Fruit fly (Drosophila melanogaster) whole organism, embryonic: Measurements from ENCODE around the gene smo.

Experiments used
- Antp ChIP-seq: fragments of 200-800 bp; sonication (Bioruptor generic); optimal IDR thresholded peaks from 3 replicates; lab custom pipeline; 2016; ENCODE audit warnings: missing biosample characterization, missing genetic modification characterization
- BEAF-32 ChIP-seq: fragments of 200-800 bp; sonication (Bioruptor generic); optimal IDR thresholded peaks from 3 replicates; lab custom pipeline; 2017; ENCODE audit warnings: missing biosample characterization, missing genetic modification characterization, mild to moderate bottlenecking, moderate library complexity, missing genetic modification reagents
- Bgb ChIP-seq: fragments of 200-800 bp; sonication (Bioruptor generic); IDR thresholded peaks from 2 replicates; pipeline ENCODE4 v1.3.6; 2022; ENCODE audit warnings: missing biosample characterization, missing genetic modification characterization; ENCODE audit not compliant: partially characterized antibody
- Blimp-1 ChIP-seq: fragments of 200-800 bp; sonication (Bioruptor generic); optimal IDR thresholded peaks from 3 replicates; lab custom pipeline; 2018; ENCODE audit warnings: missing biosample characterization, missing genetic modification characterization, mild to moderate bottlenecking, moderate library complexity, missing genetic modification reagents
- CG12104 ChIP-seq: fragments of 200-800 bp; sonication (Bioruptor generic); optimal IDR thresholded peaks from 3 replicates; lab custom pipeline; 2016; ENCODE audit warnings: missing biosample characterization, missing genetic modification characterization
- CG12219 ChIP-seq: fragments of 200-800 bp; sonication (Bioruptor generic); optimal IDR thresholded peaks from 3 replicates; lab custom pipeline; 2018; ENCODE audit warnings: missing biosample characterization, mild to moderate bottlenecking, missing genetic modification characterization
- CG13123 ChIP-seq: fragments of 200-800 bp; sonication (Bioruptor generic); optimal IDR thresholded peaks from 2 replicates; lab custom pipeline; 2016; ENCODE audit warnings: missing biosample characterization, missing genetic modification characterization
- CG14014 ChIP-seq: fragments of 200-800 bp; sonication (Bioruptor generic); IDR thresholded peaks from 2 replicates; pipeline ENCODE4 v1.3.6; 2022; ENCODE audit warnings: missing biosample characterization, missing genetic modification characterization
- CG14860 ChIP-seq: fragments of 200-800 bp; sonication (Bioruptor generic); IDR thresholded peaks from 3 replicates; pipeline ENCODE4 v1.3.6; 2022; ENCODE audit warnings: missing biosample characterization, missing genetic modification characterization; ENCODE audit not compliant: partially characterized antibody
- CG15601 ChIP-seq: fragments of 200-800 bp; sonication (Bioruptor generic); optimal IDR thresholded peaks from 3 replicates; lab custom pipeline; 2019; ENCODE audit warnings: missing biosample characterization, mild to moderate bottlenecking, missing genetic modification characterization, moderate library complexity
- CG15696 ChIP-seq: fragments of 200-800 bp; sonication (Bioruptor generic); optimal IDR thresholded peaks from 2 replicates; lab custom pipeline; 2019; ENCODE audit warnings: missing biosample characterization, mild to moderate bottlenecking, missing genetic modification characterization, moderate library complexity
- CG17912 ChIP-seq: fragments of 200-800 bp; sonication (Bioruptor generic); optimal IDR thresholded peaks from 2 replicates; lab custom pipeline; 2018; ENCODE audit warnings: missing biosample characterization, mild to moderate bottlenecking, missing genetic modification characterization
- CG2116 ChIP-seq: fragments of 200-800 bp; sonication (Bioruptor generic); optimal IDR thresholded peaks from 3 replicates; lab custom pipeline; 2018; ENCODE audit warnings: missing biosample characterization, mild to moderate bottlenecking, missing genetic modification characterization
- CG30020 ChIP-seq: fragments of 200-800 bp; optimal IDR thresholded peaks from 2 replicates; lab custom pipeline; 2019; ENCODE audit warnings: missing biosample characterization, mild to moderate bottlenecking, missing genetic modification characterization, moderate library complexity
- CG34376 ChIP-seq: fragments of 200-800 bp; sonication (Bioruptor generic); optimal IDR thresholded peaks from 2 replicates; lab custom pipeline; 2018; ENCODE audit warnings: missing biosample characterization, mild to moderate bottlenecking, missing genetic modification characterization
- CG4404 ChIP-seq: fragments of 200-800 bp; sonication (Bioruptor generic); IDR thresholded peaks from 2 replicates; pipeline ENCODE4 v1.3.6; 2022; ENCODE audit warnings: missing biosample characterization, missing genetic modification characterization
- CG4424 ChIP-seq: fragments of 200-800 bp; sonication (Bioruptor generic); optimal IDR thresholded peaks from 3 replicates; lab custom pipeline; 2016; ENCODE audit warnings: missing biosample characterization, missing genetic modification characterization
- CG6654 ChIP-seq: fragments of 200-800 bp; sonication (Bioruptor generic); optimal IDR thresholded peaks from 2 replicates; lab custom pipeline; 2017; ENCODE audit warnings: missing biosample characterization, mild to moderate bottlenecking, missing genetic modification characterization
- CG7556 ChIP-seq: fragments of 200-800 bp; sonication (Bioruptor generic); optimal IDR thresholded peaks from 2 replicates; lab custom pipeline; 2017; ENCODE audit warnings: missing biosample characterization, mild to moderate bottlenecking, missing genetic modification characterization
- CG7963 ChIP-seq: fragments of 200-800 bp; sonication (Bioruptor generic); IDR thresholded peaks from 3 replicates; pipeline ENCODE4 v1.3.6; 2022; ENCODE audit warnings: missing biosample characterization, missing genetic modification characterization; ENCODE audit not compliant: partially characterized antibody
- CG7987 ChIP-seq: fragments of 200-800 bp; sonication (Bioruptor generic); optimal IDR thresholded peaks from 2 replicates; lab custom pipeline; 2018; ENCODE audit warnings: missing biosample characterization, mild to moderate bottlenecking, missing genetic modification characterization, moderate library complexity
- CG8281 ChIP-seq: fragments of 200-800 bp; sonication (Bioruptor generic); optimal IDR thresholded peaks from 2 replicates; lab custom pipeline; 2018; ENCODE audit warnings: missing biosample characterization, mild to moderate bottlenecking, missing genetic modification characterization, moderate library complexity
- CG9876 ChIP-seq: fragments of 200-800 bp; sonication (Bioruptor generic); optimal IDR thresholded peaks from 2 replicates; lab custom pipeline; 2016; ENCODE audit warnings: missing biosample characterization, missing genetic modification characterization
- CHES-1-like ChIP-seq: fragments of 200-800 bp; sonication (Bioruptor generic); optimal IDR thresholded peaks from 2 replicates; lab custom pipeline; 2016; ENCODE audit warnings: missing biosample characterization, missing genetic modification characterization
- Dfd ChIP-seq, 2 experiments: fragments of >200 bp; optimal IDR thresholded peaks; 2 replicates each; lab custom pipeline; 2017; ENCODE audit warnings: missing biosample characterization in 2 of 2, missing genetic modification characterization in 2 of 2
- Dip3 ChIP-seq: fragments of 200-800 bp; sonication (Bioruptor generic); optimal IDR thresholded peaks from 3 replicates; lab custom pipeline; 2016; ENCODE audit warnings: missing biosample characterization, missing genetic modification characterization
- Dp ChIP-seq: fragments of 200-800 bp; sonication (Bioruptor generic); optimal IDR thresholded peaks from 2 replicates; lab custom pipeline; 2018; ENCODE audit warnings: missing biosample characterization, mild to moderate bottlenecking, missing genetic modification characterization, moderate library complexity
- Ets65A ChIP-seq: fragments of 200-800 bp; sonication (Bioruptor generic); peaks from one replicate; lab custom pipeline; 2016; ENCODE audit warnings: missing biosample characterization, missing genetic modification characterization
- HLHmδ ChIP-seq: fragments of 200-800 bp; sonication (Bioruptor generic); optimal IDR thresholded peaks from 2 replicates; lab custom pipeline; 2018; ENCODE audit warnings: missing biosample characterization, mild to moderate bottlenecking, missing genetic modification characterization, moderate library complexity
- Lhr ChIP-seq: fragments of 200-800 bp; sonication (Bioruptor generic); optimal IDR thresholded peaks from 3 replicates; lab custom pipeline; 2017; ENCODE audit warnings: mild to moderate bottlenecking, missing biosample characterization, missing genetic modification reagents, missing genetic modification characterization
- NFAT ChIP-seq: fragments of 200-800 bp; sonication (Bioruptor generic); IDR thresholded peaks from 2 replicates; pipeline ENCODE4 v1.3.6; 2022; ENCODE audit warnings: missing biosample characterization, missing genetic modification characterization
- Nf-YA ChIP-seq: fragments of 200-800 bp; sonication (Bioruptor generic); IDR thresholded peaks from 2 replicates; pipeline ENCODE4 v1.3.6; 2022; ENCODE audit warnings: missing biosample characterization, missing genetic modification characterization
- Nf-YB ChIP-seq: fragments of 200-800 bp; sonication (Bioruptor generic); optimal IDR thresholded peaks from 3 replicates; lab custom pipeline; 2019; ENCODE audit warnings: missing biosample characterization, mild to moderate bottlenecking, missing genetic modification characterization, moderate library complexity
- Ravus ChIP-seq: fragments of 200-800 bp; sonication (Bioruptor generic); IDR thresholded peaks from 2 replicates; pipeline ENCODE4 v1.3.6; 2022; ENCODE audit warnings: missing biosample characterization, missing genetic modification characterization
- Sox102F ChIP-seq: fragments of 200-800 bp; sonication (Bioruptor generic); optimal IDR thresholded peaks from 2 replicates; lab custom pipeline; 2018; ENCODE audit warnings: missing biosample characterization, mild to moderate bottlenecking, missing genetic modification characterization, moderate library complexity
- ab ChIP-seq: fragments of 200-800 bp; sonication (Bioruptor generic); optimal IDR thresholded peaks from 2 replicates; lab custom pipeline; 2016; ENCODE audit warnings: missing biosample characterization, missing genetic modification characterization
- ara ChIP-seq: fragments of 200-800 bp; sonication (Bioruptor generic); IDR thresholded peaks from 2 replicates; pipeline ENCODE4 v1.3.6; 2022; ENCODE audit warnings: missing biosample characterization, missing genetic modification characterization
- br ChIP-seq: fragments of >200 bp; optimal IDR thresholded peaks from 2 replicates; lab custom pipeline; 2017
- cg ChIP-seq: fragments of 200-800 bp; sonication (Bioruptor generic); optimal IDR thresholded peaks from 3 replicates; lab custom pipeline; 2019; ENCODE audit warnings: missing biosample characterization, mild to moderate bottlenecking, missing genetic modification characterization, moderate library complexity
- dysf ChIP-seq: fragments of 200-800 bp; sonication (Bioruptor generic); IDR thresholded peaks from 3 replicates; pipeline ENCODE4 v1.3.6; 2022; ENCODE audit warnings: missing biosample characterization, missing genetic modification characterization
- grn ChIP-seq: fragments of 200-800 bp; sonication (Bioruptor generic); optimal IDR thresholded peaks from 3 replicates; lab custom pipeline; 2017; ENCODE audit warnings: missing biosample characterization, missing genetic modification characterization
- gt ChIP-seq: fragments of 200-800 bp; sonication (Bioruptor generic); IDR thresholded peaks from 2 replicates; pipeline ENCODE4 v1.3.6; 2022; ENCODE audit warnings: missing biosample characterization, missing genetic modification characterization
- lbe ChIP-seq: fragments of 200-800 bp; sonication (Bioruptor generic); optimal IDR thresholded peaks from 2 replicates; lab custom pipeline; 2016; ENCODE audit warnings: missing biosample characterization, mild to moderate bottlenecking, missing genetic modification characterization
- row ChIP-seq: fragments of 200-800 bp; sonication (Bioruptor generic); IDR thresholded peaks from 3 replicates; pipeline ENCODE4 v1.3.6; 2022; ENCODE audit warnings: missing biosample characterization, missing genetic modification characterization
- sd ChIP-seq: fragments of 200-800 bp; sonication (Bioruptor generic); optimal IDR thresholded peaks from 3 replicates; lab custom pipeline; 2018; ENCODE audit warnings: missing biosample characterization, mild to moderate bottlenecking, missing genetic modification characterization, moderate library complexity
- sna ChIP-seq: fragments of 200-800 bp; sonication (Bioruptor generic); IDR thresholded peaks from 2 replicates; pipeline ENCODE4 v1.3.6; 2022; ENCODE audit warnings: missing biosample characterization, missing genetic modification characterization; ENCODE audit not compliant: partially characterized antibody
- tll ChIP-seq, 2 experiments: fragments of 200-800 bp in 1 of 2; fragments of >200 bp in 1 of 2; sonication (Bioruptor generic) in 1 of 2; optimal IDR thresholded peaks; 2 replicates each; lab custom pipeline; 2017 to 2019; ENCODE audit warnings: missing biosample characterization in 2 of 2, missing genetic modification characterization in 2 of 2, mild to moderate bottlenecking in 1 of 2, moderate library complexity in 1 of 2
- tup ChIP-seq: fragments of 200-800 bp; sonication (Bioruptor generic); optimal IDR thresholded peaks from 2 replicates; lab custom pipeline; 2016; ENCODE audit warnings: missing biosample characterization, mild to moderate bottlenecking, missing genetic modification characterization, moderate library complexity
- wek ChIP-seq: fragments of 200-800 bp; sonication (Bioruptor generic); optimal IDR thresholded peaks from 3 replicates; lab custom pipeline; 2018; ENCODE audit warnings: missing biosample characterization, mild to moderate bottlenecking, missing genetic modification characterization, moderate library complexity
- zen ChIP-seq: fragments of 200-800 bp; sonication (Bioruptor generic); optimal IDR thresholded peaks from 3 replicates; lab custom pipeline; 2018; ENCODE audit warnings: missing biosample characterization, mild to moderate bottlenecking, missing genetic modification characterization, moderate library complexity
- zf30C ChIP-seq: fragments of 200-800 bp; sonication (Bioruptor generic); optimal IDR thresholded peaks from 3 replicates; lab custom pipeline; 2018; ENCODE audit warnings: missing biosample characterization, mild to moderate bottlenecking, missing genetic modification characterization

smo gene

dm6 chr2L:283071-283482, 5.7 kb downstream of the smo start, which contains the start of gene CG11601 (continued):
- no peak for TF ChIP-seq CG13123 (GFP tag; lab: Kevin White, UChicago)
- TF ChIP-seq zf30C (GFP tag; lab: Kevin White, UChicago): no peak
- peak; percentile 16 for TF ChIP-seq CG15601
- no peak for TF ChIP-seq grn (GFP tag; lab: Kevin White, UChicago)
- no peak for TF ChIP-seq CG4404 (GFP tag; lab: Robert Waterston, UW)
- peak; percentile 83 for TF ChIP-seq row (GFP tag; lab: Robert Waterston, UW)
- TF ChIP-seq sd (tag; lab: Kevin White, UChicago): no peak
- no peak for TF ChIP-seq tll (GFP tag; optimal IDR thresholded peaks at IDR 0.05; lab: Kevin White, UChicago)
- TF ChIP-seq Nf-YB (GFP tag; lab: Kevin White, UChicago): no peak
- TF ChIP-seq CG15696: no peak
- no peak for TF ChIP-seq CG7963
- TF ChIP-seq CG8281 (tag; lab: Kevin White, UChicago): no peak
- TF ChIP-seq CG2116 (GFP tag; lab: Kevin White, UChicago): peak; percentile 52
- peak; percentile 15 for TF ChIP-seq CG30020 (tag; lab: Kevin White, UChicago)
- no peak for TF ChIP-seq Lhr (GFP tag; lab: Kevin White, UChicago)
- TF ChIP-seq CG6654 (GFP tag; lab: Kevin White, UChicago): no peak
- TF ChIP-seq dysf (GFP tag; lab: Robert Waterston, UW): peak; percentile 60
- TF ChIP-seq Dp (GFP tag; lab: Kevin White, UChicago): peak; percentile 61
- no peak for TF ChIP-seq zen (tag; lab: Kevin White, UChicago)
- no peak for TF ChIP-seq CG7987 (GFP tag; lab: Kevin White, UChicago)
- TF ChIP-seq lbe: no peak
- no peak for TF ChIP-seq tup (GFP tag; lab: Kevin White, UChicago)
- no peak for TF ChIP-seq CG14860 (GFP tag; lab: Robert Waterston, UW)
- TF ChIP-seq CG7556: no peak
- TF ChIP-seq BEAF-32: peak; percentile 40
- TF ChIP-seq Nf-YA (GFP tag; lab: Robert Waterston, UW): no peak
- no peak for TF ChIP-seq ab (GFP tag; lab: Kevin White, UChicago)
- TF ChIP-seq CG34376 (GFP tag; lab: Kevin White, UChicago): no peak
- TF ChIP-seq gt: no peak
- TF ChIP-seq Dip3: peak; percentile 6
- no peak for TF ChIP-seq Sox102F (GFP tag; lab: Kevin White, UChicago)
- no peak for TF ChIP-seq Dfd (GFP tag; optimal IDR thresholded peaks at IDR 0.05; lab: Kevin White, UChicago)
- TF ChIP-seq HLHmδ (GFP tag; lab: Kevin White, UChicago): no peak
- TF ChIP-seq CG14014 (GFP tag; lab: Robert Waterston, UW): no peak
- TF ChIP-seq Blimp-1 (GFP tag; lab: Kevin White, UChicago): no peak
- no peak for TF ChIP-seq wek (GFP tag; lab: Kevin White, UChicago)
- TF ChIP-seq CG17912 (GFP tag; lab: Kevin White, UChicago): no peak
- no peak for TF ChIP-seq cg (GFP tag; lab: Kevin White, UChicago)
- TF ChIP-seq sna: 0 out of 2 replicates have a peak, but pooled peaks have one; percentile 11
- no peak for TF ChIP-seq Ravus (GFP tag; lab: Robert Waterston, UW)
- peak; percentile 38 for TF ChIP-seq CG9876 (GFP tag; lab: Kevin White, UChicago)
- peak; percentile 63 for TF ChIP-seq NFAT (GFP tag; lab: Robert Waterston, UW)
- no peak for TF ChIP-seq br (lab: Kevin White, UChicago)
- TF ChIP-seq CG12104 (GFP tag; lab: Kevin White, UChicago): no peak
- TF ChIP-seq ara (GFP tag; lab: Robert Waterston, UW): 0 out of 2 replicates have a peak, but pooled peaks have one; percentile 5
- no peak for TF ChIP-seq CG4424 (GFP tag; lab: Kevin White, UChicago)
- no peak for TF ChIP-seq Antp
- TF ChIP-seq Ets65A: peak; percentile 80
- no peak for TF ChIP-seq CG12219 (GFP tag; lab: Kevin White, UChicago)
- TF ChIP-seq Bgb (GFP tag; lab: Robert Waterston, UW): peak; percentile 53
- TF ChIP-seq CHES-1-like (GFP tag; lab: Kevin White, UChicago): peak; percentile 2
